Fruit fly (Drosophila melanogaster) Kc167 (cell line): ENCODE measurements around the gene ttm2.

Source experiments
- Myc ChIP-seq: fragments of >200 bp; optimal IDR thresholded peaks from 2 replicates; lab custom pipeline; 2017; ENCODE audit warnings: missing external identifiers
- h ChIP-seq: fragments of >200 bp; optimal IDR thresholded peaks from 3 replicates; lab custom pipeline; 2018; ENCODE audit warnings: missing external identifiers
- psq ChIP-seq: fragments of >200 bp; optimal IDR thresholded peaks from 2 replicates; lab custom pipeline; 2017; ENCODE audit warnings: missing external identifiers
- ttk ChIP-seq: sonication (Bioruptor generic); optimal IDR thresholded peaks from 2 replicates; lab custom pipeline; 2017; ENCODE audit warnings: missing external identifiers

- TF ChIP-seq h (lab: Kevin White, UChicago) (no peak), ttk (lab: Kevin White, UChicago) (no peak), psq (no peak), Myc (no peak)
These were observed 1.7 kb upstream of the ttm2 start, which contains the start of gene CG32845 for dm6 chr3L:273291-273690.
